Fruit fly (Drosophila melanogaster): ENCODE data around the gene dac.

DNA sequence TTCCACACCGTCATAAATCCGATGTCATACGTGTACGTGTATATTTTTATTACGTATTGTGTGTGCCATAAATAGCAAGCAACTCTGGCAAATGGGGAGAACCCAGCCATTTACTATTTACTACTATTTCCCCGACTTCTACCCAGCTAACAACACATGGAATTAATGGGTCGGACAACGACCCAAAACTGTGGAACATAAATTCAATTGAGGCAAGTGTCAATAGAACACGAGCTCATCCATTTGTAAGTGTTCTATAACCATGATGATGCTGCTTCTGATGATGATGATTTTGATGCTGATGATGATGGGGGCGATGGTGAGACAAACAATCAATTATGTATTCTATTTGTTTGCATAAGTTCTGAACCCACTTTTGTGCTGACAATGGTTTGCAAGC lies 13.8 kb upstream of the dac start:
- TF ChIP-seq CG14711 (tag; optimal IDR thresholded peaks at IDR 0.05) (no peak), cic (GFP tag; optimal IDR thresholded peaks at IDR 0.05) (no peak), CG7101 (tag; optimal IDR thresholded peaks at IDR 0.05) (no peak), pad (GFP tag; optimal IDR thresholded peaks at IDR 0.05) (no peak), CG7045 (GFP tag; optimal IDR thresholded peaks at IDR 0.05) (no peak), bab1 (GFP tag; optimal IDR thresholded peaks at IDR 0.05) (peak; percentile 0), ovo (GFP tag; optimal IDR thresholded peaks at IDR 0.05) (no peak), Mnt (GFP tag; optimal IDR thresholded peaks at IDR 0.05) (no peak), CG1620 (GFP tag; optimal IDR thresholded peaks at IDR 0.05) (no peak), Hr96 (GFP tag; optimal IDR thresholded peaks at IDR 0.05) (no peak), Clk (GFP tag; optimal IDR thresholded peaks at IDR 0.05) (no peak), kay (GFP tag; ENCODE audit: borderline replicate concordance) (no peak), cnc (optimal IDR thresholded peaks at IDR 0.05) (no peak), tj (GFP tag; optimal IDR thresholded peaks at IDR 0.05) (no peak)
